Fruit fly (Drosophila melanogaster) whole organism, embryonic: ENCODE measurements around the gene Targ1.

Source experiments
- Abd-B ChIP-seq: fragments of 200-800 bp; sonication (Bioruptor generic); optimal IDR thresholded peaks from 2 replicates; lab custom pipeline; 2018; ENCODE audit warnings: missing biosample characterization, mild to moderate bottlenecking, missing genetic modification characterization, moderate library complexity
- Atf-2 ChIP-seq: fragments of 200-800 bp; sonication (Bioruptor generic); optimal IDR thresholded peaks from 2 replicates; lab custom pipeline; 2016; ENCODE audit warnings: missing biosample characterization, missing genetic modification characterization
- Atf3 ChIP-seq: fragments of 200-800 bp; sonication (Bioruptor generic); optimal IDR thresholded peaks from 3 replicates; lab custom pipeline; 2016; ENCODE audit warnings: missing biosample characterization, missing genetic modification characterization
- CG10959 ChIP-seq: fragments of 200-800 bp; sonication (Bioruptor generic); IDR thresholded peaks from 2 replicates; pipeline ENCODE4 v1.3.6; 2022; ENCODE audit warnings: missing biosample characterization, missing genetic modification characterization
- CG11085 ChIP-seq: fragments of 200-800 bp; sonication (Bioruptor generic); IDR thresholded peaks from 2 replicates; pipeline ENCODE4 v1.3.6; 2022; ENCODE audit warnings: missing biosample characterization, missing genetic modification characterization
- CG11695 ChIP-seq: fragments of 200-800 bp; sonication (Bioruptor generic); IDR thresholded peaks from 3 replicates; pipeline ENCODE4 v1.3.6; 2022; ENCODE audit warnings: missing biosample characterization, missing genetic modification characterization
- CG12104 ChIP-seq: fragments of 200-800 bp; sonication (Bioruptor generic); optimal IDR thresholded peaks from 3 replicates; lab custom pipeline; 2016; ENCODE audit warnings: missing biosample characterization, missing genetic modification characterization
- CG12391 ChIP-seq: fragments of 200-800 bp; sonication (Bioruptor generic); optimal IDR thresholded peaks from 3 replicates; lab custom pipeline; 2018; ENCODE audit warnings: missing biosample characterization, mild to moderate bottlenecking, missing genetic modification characterization, moderate library complexity
- CG12744 ChIP-seq: fragments of 200-800 bp; sonication (Bioruptor generic); optimal IDR thresholded peaks from 2 replicates; lab custom pipeline; 2016; ENCODE audit warnings: missing biosample characterization, missing genetic modification characterization
- CG16863 ChIP-seq: fragments of 200-800 bp; sonication (Bioruptor generic); optimal IDR thresholded peaks from 3 replicates; lab custom pipeline; 2016; ENCODE audit warnings: missing biosample characterization, missing genetic modification characterization
- CG17328 ChIP-seq: fragments of 200-800 bp; sonication (Bioruptor generic); IDR thresholded peaks from 2 replicates; pipeline ENCODE4 v1.3.6; 2022; ENCODE audit warnings: missing biosample characterization, missing genetic modification characterization
- CG18262 ChIP-seq: fragments of 200-800 bp; optimal IDR thresholded peaks from 3 replicates; lab custom pipeline; 2019; ENCODE audit warnings: missing biosample characterization, mild to moderate bottlenecking, missing genetic modification characterization, moderate library complexity
- CG1832 ChIP-seq: fragments of 200-800 bp; sonication (Bioruptor generic); optimal IDR thresholded peaks from 2 replicates; lab custom pipeline; 2017; ENCODE audit warnings: missing biosample characterization, mild to moderate bottlenecking, missing genetic modification characterization, inconsistent platforms
- CG2129 ChIP-seq: fragments of 200-800 bp; sonication (Bioruptor generic); IDR thresholded peaks from 2 replicates; pipeline ENCODE4 v1.3.6; 2022; ENCODE audit warnings: missing biosample characterization, missing genetic modification characterization; ENCODE audit not compliant: partially characterized antibody
- CG31224 ChIP-seq: fragments of 200-800 bp; sonication (Bioruptor generic); IDR thresholded peaks from 2 replicates; pipeline ENCODE4 v1.3.6; 2022; ENCODE audit warnings: missing biosample characterization, missing genetic modification characterization
- CG31365 ChIP-seq: fragments of 200-800 bp; sonication (Bioruptor generic); optimal IDR thresholded peaks from 2 replicates; lab custom pipeline; 2018; ENCODE audit warnings: missing biosample characterization, mild to moderate bottlenecking, missing genetic modification characterization
- CG6175 ChIP-seq: fragments of 200-800 bp; sonication (Bioruptor generic); IDR thresholded peaks from 3 replicates; pipeline ENCODE4 v1.3.6; 2022; ENCODE audit warnings: missing biosample characterization, missing genetic modification characterization
- CG7556 ChIP-seq: fragments of 200-800 bp; sonication (Bioruptor generic); optimal IDR thresholded peaks from 2 replicates; lab custom pipeline; 2017; ENCODE audit warnings: missing biosample characterization, mild to moderate bottlenecking, missing genetic modification characterization
- CG7928 ChIP-seq: fragments of 200-800 bp; sonication (Bioruptor generic); optimal IDR thresholded peaks from 2 replicates; lab custom pipeline; 2017; ENCODE audit warnings: missing biosample characterization, mild to moderate bottlenecking, missing genetic modification characterization
- CG8478 ChIP-seq: fragments of >200 bp; optimal IDR thresholded peaks from 2 replicates; lab custom pipeline; 2018
- CG9817 ChIP-seq: fragments of 200-800 bp; sonication (Bioruptor generic); optimal IDR thresholded peaks from 2 replicates; lab custom pipeline; 2018; ENCODE audit warnings: missing biosample characterization, mild to moderate bottlenecking, missing genetic modification characterization, moderate library complexity
- CG9932 ChIP-seq: fragments of 200-800 bp; sonication (Bioruptor generic); IDR thresholded peaks from 2 replicates; pipeline ENCODE4 v1.3.6; 2022; ENCODE audit warnings: missing biosample characterization, missing genetic modification characterization
- D19A ChIP-seq: fragments of 200-800 bp; optimal IDR thresholded peaks from 3 replicates; lab custom pipeline; 2019; ENCODE audit warnings: missing biosample characterization, mild to moderate bottlenecking, missing genetic modification characterization, moderate library complexity
- Dp ChIP-seq: fragments of 200-800 bp; sonication (Bioruptor generic); optimal IDR thresholded peaks from 2 replicates; lab custom pipeline; 2018; ENCODE audit warnings: missing biosample characterization, mild to moderate bottlenecking, missing genetic modification characterization, moderate library complexity
- E2f1 ChIP-seq: fragments of 200-800 bp; sonication (Bioruptor generic); IDR thresholded peaks from 2 replicates; pipeline ENCODE4 v1.3.6; 2022; ENCODE audit warnings: missing biosample characterization, missing genetic modification characterization
- HHEX ChIP-seq: fragments of 200-800 bp; sonication (Bioruptor generic); optimal IDR thresholded peaks from 3 replicates; lab custom pipeline; 2017; ENCODE audit warnings: missing biosample characterization, mild to moderate bottlenecking, missing genetic modification characterization, missing genetic modification reagents
- Hr39 ChIP-seq: fragments of >200 bp; optimal IDR thresholded peaks from 2 replicates; lab custom pipeline; 2017
- Rfx ChIP-seq: fragments of 200-800 bp; sonication (Bioruptor generic); IDR thresholded peaks from 2 replicates; pipeline ENCODE4 v1.3.6; 2022; ENCODE audit warnings: missing biosample characterization, missing genetic modification characterization
- Sry-β ChIP-seq: fragments of 200-800 bp; sonication (Bioruptor generic); optimal IDR thresholded peaks from 2 replicates; lab custom pipeline; 2018; ENCODE audit warnings: missing biosample characterization, mild to moderate bottlenecking, missing genetic modification characterization, moderate library complexity
- Xbp1 ChIP-seq: fragments of 200-800 bp; sonication (Bioruptor generic); optimal IDR thresholded peaks from 3 replicates; lab custom pipeline; 2016; ENCODE audit warnings: missing biosample characterization, mild to moderate bottlenecking, missing genetic modification characterization
- amos ChIP-seq: fragments of 200-800 bp; sonication (Bioruptor generic); IDR thresholded peaks from 2 replicates; pipeline ENCODE4 v1.3.6; 2022; ENCODE audit warnings: missing biosample characterization, missing genetic modification characterization; ENCODE audit not compliant: partially characterized antibody
- chif ChIP-seq, 2 experiments: fragments of 200-800 bp; sonication (Bioruptor generic); optimal IDR thresholded peaks; 3 replicates each; lab custom pipeline; 2016; ENCODE audit warnings: missing biosample characterization in 2 of 2, missing genetic modification characterization in 2 of 2
- chn ChIP-seq: fragments of 200-800 bp; sonication (Bioruptor generic); optimal IDR thresholded peaks from 2 replicates; lab custom pipeline; 2016; ENCODE audit warnings: missing biosample characterization, missing genetic modification characterization
- crol ChIP-seq: fragments of 200-800 bp; sonication (Bioruptor generic); IDR thresholded peaks from 2 replicates; pipeline ENCODE4 v1.3.6; 2022; ENCODE audit warnings: missing biosample characterization, missing genetic modification characterization
- cwo ChIP-seq: fragments of 200-800 bp; sonication (Bioruptor generic); optimal IDR thresholded peaks from 3 replicates; lab custom pipeline; 2017; ENCODE audit warnings: missing biosample characterization, missing genetic modification characterization, mild to moderate bottlenecking, moderate library complexity, missing genetic modification reagents
- exex ChIP-seq: fragments of 200-800 bp; sonication (Bioruptor generic); optimal IDR thresholded peaks from 4 replicates; lab custom pipeline; 2018; ENCODE audit warnings: missing biosample characterization, mild to moderate bottlenecking, missing genetic modification characterization, moderate library complexity
- fd96Cb ChIP-seq: fragments of 200-800 bp; sonication (Bioruptor generic); optimal IDR thresholded peaks from 2 replicates; lab custom pipeline; 2018; ENCODE audit warnings: missing biosample characterization, mild to moderate bottlenecking, missing genetic modification characterization, moderate library complexity
- gce ChIP-seq: fragments of 200-800 bp; sonication (Bioruptor generic); IDR thresholded peaks from 3 replicates; pipeline ENCODE4 v1.3.6; 2022; ENCODE audit warnings: missing biosample characterization, missing genetic modification characterization
- grn ChIP-seq: fragments of 200-800 bp; sonication (Bioruptor generic); optimal IDR thresholded peaks from 3 replicates; lab custom pipeline; 2017; ENCODE audit warnings: missing biosample characterization, missing genetic modification characterization
- gsb ChIP-seq: fragments of 200-800 bp; sonication (Bioruptor generic); IDR thresholded peaks from 2 replicates; pipeline ENCODE4 v1.3.6; 2022; ENCODE audit warnings: missing biosample characterization, missing genetic modification characterization
- h ChIP-seq: fragments of >200 bp; optimal IDR thresholded peaks from 2 replicates; lab custom pipeline; 2017
- hth ChIP-seq: fragments of >200 bp; optimal IDR thresholded peaks from 2 replicates; lab custom pipeline; 2017; ENCODE audit warnings: inconsistent platforms
- ind ChIP-seq: fragments of 200-800 bp; sonication (Bioruptor generic); optimal IDR thresholded peaks from 3 replicates; lab custom pipeline; 2016; ENCODE audit warnings: missing biosample characterization, missing genetic modification characterization
- peb ChIP-seq: fragments of 200-800 bp; sonication (Bioruptor generic); IDR thresholded peaks from 2 replicates; pipeline ENCODE4 v1.3.6; 2022; ENCODE audit warnings: missing biosample characterization, missing genetic modification characterization
- sc ChIP-seq, 3 experiments: fragments of >200 bp in 2 of 3; fragments of 200-800 bp in 1 of 3; sonication (Bioruptor generic) in 1 of 3; optimal IDR thresholded peaks; 2 replicates in 2 of 3; 3 replicates in 1 of 3; lab custom pipeline; 2017; ENCODE audit warnings: mild to moderate bottlenecking in 1 of 3, missing biosample characterization in 1 of 3, missing genetic modification characterization in 1 of 3, missing genetic modification reagents in 1 of 3
- seq ChIP-seq: fragments of 200-800 bp; sonication (Bioruptor generic); IDR thresholded peaks from 2 replicates; pipeline ENCODE4 v1.3.6; 2022; ENCODE audit warnings: missing biosample characterization, missing genetic modification characterization
- shn ChIP-seq: fragments of 200-800 bp; sonication (Bioruptor generic); optimal IDR thresholded peaks from 3 replicates; lab custom pipeline; 2016; ENCODE audit warnings: missing biosample characterization, missing genetic modification characterization
- vfl ChIP-seq: fragments of 200-800 bp; sonication (Bioruptor generic); optimal IDR thresholded peaks from 2 replicates; lab custom pipeline; 2016; ENCODE audit warnings: missing biosample characterization, missing genetic modification characterization
- vvl ChIP-seq: fragments of 200-800 bp; sonication (Bioruptor generic); IDR thresholded peaks from 2 replicates; pipeline ENCODE4 v1.3.6; 2022; ENCODE audit warnings: missing biosample characterization, missing genetic modification characterization
- z ChIP-seq: fragments of 200-800 bp; sonication (Bioruptor generic); IDR thresholded peaks from 3 replicates; pipeline ENCODE4 v1.3.6; 2022; ENCODE audit warnings: missing biosample characterization, missing genetic modification characterization
- zfh1 ChIP-seq: fragments of 200-800 bp; sonication (Bioruptor generic); IDR thresholded peaks from 3 replicates; pipeline ENCODE4 v1.3.6; 2022; ENCODE audit warnings: missing biosample characterization, missing genetic modification characterization
- zfh2 ChIP-seq: fragments of 200-800 bp; sonication (Bioruptor generic); optimal IDR thresholded peaks from 2 replicates; lab custom pipeline; 2016; ENCODE audit warnings: missing biosample characterization, missing genetic modification characterization

Targ1 gene

DNA sequence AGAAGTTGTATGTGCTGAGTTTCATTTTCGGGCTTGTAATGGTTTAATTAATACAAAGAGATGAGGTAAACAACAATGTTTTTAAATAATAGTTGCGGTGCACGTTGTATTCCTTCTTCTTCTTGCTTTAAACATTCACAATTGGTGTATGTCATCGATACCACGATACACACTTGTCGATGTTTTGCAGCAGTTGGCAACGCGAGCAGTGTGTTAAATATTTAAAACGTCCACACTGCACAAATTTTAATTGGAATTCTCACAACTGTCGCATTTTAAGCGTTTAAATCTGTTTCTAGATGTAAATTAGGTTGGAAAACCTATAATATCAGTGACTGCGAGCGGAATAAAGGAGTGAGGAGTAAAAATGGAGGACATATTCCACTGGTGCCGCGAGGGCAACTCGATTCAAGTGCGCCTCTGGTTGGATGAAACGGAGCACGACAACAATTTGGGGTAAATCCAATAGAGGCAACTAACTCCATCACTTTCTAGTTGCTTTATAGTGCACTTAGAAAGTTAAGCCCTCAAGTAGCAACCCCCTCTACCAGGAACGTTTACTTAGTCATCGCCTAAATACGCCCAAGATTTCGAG is 14.1 kb upstream of the Targ1 start, which contains the start of the genes Trmt112 and Ilk (continued):
- TF ChIP-seq CG8478 (lab: Kevin White, UChicago) (no peak), Xbp1 (GFP tag; lab: Kevin White, UChicago) (peak; percentile 22), peb (GFP tag; lab: Robert Waterston, UW) (no peak), CG9817 (tag; lab: Kevin White, UChicago) (no peak), CG10959 (GFP tag; lab: Robert Waterston, UW) (no peak), amos (GFP tag; lab: Robert Waterston, UW) (peak; percentile 91), ind (GFP tag; lab: Kevin White, UChicago) (no peak), CG1832 (GFP tag; lab: Kevin White, UChicago) (no peak), CG18262 (tag; lab: Kevin White, UChicago) (no peak), zfh2 (no peak), fd96Cb (no peak), CG11695 (GFP tag; lab: Robert Waterston, UW) (no peak), cwo (GFP tag; lab: Kevin White, UChicago) (no peak), CG31365 (tag; lab: Kevin White, UChicago) (no peak), CG31224 (no peak), exex (tag; lab: Kevin White, UChicago) (peak; percentile 14), Hr39 (lab: Kevin White, UChicago) (no peak), HHEX (GFP tag; lab: Kevin White, UChicago) (no peak), z (GFP tag; lab: Robert Waterston, UW) (no peak), CG12391 (tag; lab: Kevin White, UChicago) (no peak), Dp (GFP tag; lab: Kevin White, UChicago) (peak; percentile 71), CG6175 (GFP tag; lab: Robert Waterston, UW) (no peak), sc (optimal IDR thresholded peaks at IDR 0.05; lab: Kevin White, UChicago) (no peak), sc (GFP tag; optimal IDR thresholded peaks at IDR 0.05; lab: Kevin White, UChicago) (no peak), crol (GFP tag; lab: Robert Waterston, UW) (no peak), vfl (GFP tag; lab: Kevin White, UChicago) (no peak), Abd-B (GFP tag; lab: Kevin White, UChicago) (peak; percentile 79), h (lab: Kevin White, UChicago) (no peak), chif (GFP tag; optimal IDR thresholded peaks at IDR 0.05; lab: Kevin White, UChicago) (no peak), zfh1 (no peak), Atf-2 (no peak), seq (no peak), Atf3 (GFP tag; lab: Kevin White, UChicago) (no peak), Sry-β (GFP tag; lab: Kevin White, UChicago) (no peak), D19A (tag; lab: Kevin White, UChicago) (no peak), CG7556 (GFP tag; lab: Kevin White, UChicago) (no peak), gce (GFP tag; lab: Robert Waterston, UW) (no peak), CG12744 (no peak), chn (GFP tag; lab: Kevin White, UChicago) (no peak), CG9932 (GFP tag; lab: Robert Waterston, UW) (peak; percentile 9; the same call in 1 of the 2 replicates), CG16863 (GFP tag; lab: Kevin White, UChicago) (no peak), grn (GFP tag; lab: Kevin White, UChicago) (no peak), CG11085 (GFP tag; lab: Robert Waterston, UW) (no peak), vvl (peak; percentile 54; the same call in 1 of the 2 replicates), Rfx (GFP tag; lab: Robert Waterston, UW) (peak; percentile 42; the same call in 1 of the 2 replicates), CG12104 (GFP tag; lab: Kevin White, UChicago) (no peak), gsb (no peak), E2f1 (GFP tag; lab: Robert Waterston, UW) (no peak), CG2129 (GFP tag; lab: Robert Waterston, UW) (peak; percentile 33; the same call in 1 of the 2 replicates), shn (GFP tag; lab: Kevin White, UChicago) (peak; percentile 9), hth (lab: Kevin White, UChicago) (no peak), CG7928 (GFP tag; lab: Kevin White, UChicago) (no peak), CG17328 (GFP tag; lab: Robert Waterston, UW) (no peak)
